Worm (Caenorhabditis elegans): ENCODE measurements around the gene F46G11.6.
A peak's percentile ranks its signal among the peaks of the same experiment; 100 is the strongest.

The F46G11.6 gene

ce11 chrX:5775804-5776252 lies 10.5 kb upstream of the F46G11.6 start (continued):
- TF ChIP-seq unc-55 (GFP tag; optimal IDR thresholded peaks at IDR 0.05) (no peak), hlh-6 (tag; optimal IDR thresholded peaks at IDR 0.05) (no peak), C38D4.7 (GFP tag; optimal IDR thresholded peaks at IDR 0.05) (no peak), ceh-9 (tag; optimal IDR thresholded peaks at IDR 0.05) (no peak), pat-9 (tag; optimal IDR thresholded peaks at IDR 0.05) (no peak), npax-4 (tag; optimal IDR thresholded peaks at IDR 0.05) (no peak)

- TF ChIP-seq rnt-1 (tag; optimal IDR thresholded peaks at IDR 0.05) (no peak), hlh-30 (tag; optimal IDR thresholded peaks at IDR 0.05; ENCODE audit: insufficient read depth) (peak; percentile 56), nfya-1 (tag; optimal IDR thresholded peaks at IDR 0.05) (peak; percentile 1), C08G9.2 (tag; optimal IDR thresholded peaks at IDR 0.05) (no peak)
Observed at ce11 chrX:5780672-5781182, 5.6 kb upstream of the F46G11.6 start, which contains the start of gene sft-4. sft-4 (minus strand) TSS chrX:5780722.

- TF ChIP-seq nhr-11 (tag; optimal IDR thresholded peaks at IDR 0.05): no peak
- no peak for TF ChIP-seq fkh-10 (GFP tag; optimal IDR thresholded peaks at IDR 0.05)
- TF ChIP-seq unc-3 (GFP tag; conservative IDR thresholded peaks at IDR 0.05): no peak
- TF ChIP-seq unc-3 (tag; optimal IDR thresholded peaks at IDR 0.05): no peak
- no peak for TF ChIP-seq syd-9 (tag; optimal IDR thresholded peaks at IDR 0.05)
- no peak for TF ChIP-seq gmeb-2 (tag; optimal IDR thresholded peaks at IDR 0.05)
- TF ChIP-seq hlh-13 (GFP tag; optimal IDR thresholded peaks at IDR 0.05): no peak
- TF ChIP-seq pha-4 (tag; optimal IDR thresholded peaks at IDR 0.05): no peak
- no peak for TF ChIP-seq unc-86 (tag; optimal IDR thresholded peaks at IDR 0.05)
- no peak for TF ChIP-seq elt-2 (tag; optimal IDR thresholded peaks at IDR 0.05)
- no peak for TF ChIP-seq rnt-1 (tag; optimal IDR thresholded peaks at IDR 0.05)
- no peak for TF ChIP-seq pag-3 (tag; optimal IDR thresholded peaks at IDR 0.05; ENCODE audit: borderline replicate concordance)
- no peak for TF ChIP-seq ceh-48 (tag; optimal IDR thresholded peaks at IDR 0.05)
- no peak for TF ChIP-seq ceh-31 (tag; optimal IDR thresholded peaks at IDR 0.05)
- no peak for TF ChIP-seq che-1 (tag; optimal IDR thresholded peaks at IDR 0.05)
- TF ChIP-seq ceh-18 (tag; optimal IDR thresholded peaks at IDR 0.05): no peak
- no peak for TF ChIP-seq madf-2 (tag; optimal IDR thresholded peaks at IDR 0.05)
- TF ChIP-seq ahr-1 (tag; optimal IDR thresholded peaks at IDR 0.05): no peak
Observed at ce11 chrX:5781294-5781693, 5.0 kb upstream of the F46G11.6 start.

- no peak for TF ChIP-seq pros-1 (tag; optimal IDR thresholded peaks at IDR 0.05)
- TF ChIP-seq elt-2 (tag; optimal IDR thresholded peaks at IDR 0.05): peak; percentile 0
Observed at ce11 chrX:5782153-5782552, 4.1 kb upstream of the F46G11.6 start, which contains the start of gene gakh-1. gakh-1 (plus strand) TSS chrX:5782499.

ce11 chrX:5787861-5788260 lies 1.6 kb downstream of the F46G11.6 start, which contains the start of gene F46G11.2:
F46G11.2 (plus strand) TSS chrX:5788161.
- TF ChIP-seq pqm-1 (tag; optimal IDR thresholded peaks at IDR 0.05) (no peak), sox-4 (tag; optimal IDR thresholded peaks at IDR 0.05) (no peak), pha-4 (tag; optimal IDR thresholded peaks at IDR 0.05) (no peak), ceh-24 (tag; optimal IDR thresholded peaks at IDR 0.05) (no peak), ttx-3 (tag; optimal IDR thresholded peaks at IDR 0.05) (no peak), lin-11 (tag; optimal IDR thresholded peaks at IDR 0.05) (no peak), ceh-2 (tag; optimal IDR thresholded peaks at IDR 0.05) (no peak), hlh-15 (tag; optimal IDR thresholded peaks at IDR 0.05) (no peak), zip-5 (tag; optimal IDR thresholded peaks at IDR 0.05) (no peak), ets-4 (tag; optimal IDR thresholded peaks at IDR 0.05) (no peak), ref-2 (tag; optimal IDR thresholded peaks at IDR 0.05) (no peak), che-1 (tag; optimal IDR thresholded peaks at IDR 0.05) (no peak), hlh-6 (tag; optimal IDR thresholded peaks at IDR 0.05) (no peak), Y22D7AL.16 (tag; optimal IDR thresholded peaks at IDR 0.05) (no peak), pha-2 (tag; optimal IDR thresholded peaks at IDR 0.05) (no peak), pag-3 (tag; optimal IDR thresholded peaks at IDR 0.05; ENCODE audit: borderline replicate concordance) (no peak), mec-3 (tag; optimal IDR thresholded peaks at IDR 0.05; ENCODE audit: borderline replicate concordance) (no peak), ztf-16 (tag; optimal IDR thresholded peaks at IDR 0.05) (no peak), ceh-34 (tag; optimal IDR thresholded peaks at IDR 0.05) (no peak), ceh-9 (tag; optimal IDR thresholded peaks at IDR 0.05) (no peak)
